Worm (Caenorhabditis elegans): ENCODE measurements around the gene str-247.
A peak's percentile ranks its signal among the peaks of the same experiment; 100 is the strongest.

DNA sequence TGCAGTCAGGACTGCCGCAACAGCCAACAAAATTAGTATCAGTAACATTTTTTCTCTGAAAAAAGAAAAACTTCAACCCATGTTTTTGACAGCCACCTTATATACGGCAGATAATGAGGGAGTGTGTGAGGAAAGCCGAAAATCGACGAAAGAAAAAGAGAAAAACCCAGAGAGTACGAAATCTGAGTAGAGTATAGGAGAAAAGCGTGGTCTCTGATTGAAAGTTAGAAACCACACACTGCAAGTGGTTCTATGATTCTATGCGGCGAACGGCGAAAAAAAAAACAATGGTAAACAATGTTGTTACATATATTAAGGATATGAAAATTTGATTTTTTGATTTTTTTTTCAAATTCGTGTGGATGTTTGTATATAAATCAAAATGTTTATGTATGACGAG is 13.9 kb downstream of the str-247 start, which contains the start of gene cyp-34A8:
- no peak for TF ChIP-seq nhr-237 (tag; optimal IDR thresholded peaks at IDR 0.05)
- no peak for TF ChIP-seq snpc-4 (tag; optimal IDR thresholded peaks at IDR 0.05)
- TF ChIP-seq nhr-90 (tag; optimal IDR thresholded peaks at IDR 0.05; ENCODE audit: poor library complexity), result peak; percentile 15
- no peak for TF ChIP-seq sptf-1 (tag; optimal IDR thresholded peaks at IDR 0.05)
- TF ChIP-seq ets-5 (GFP tag; IDR thresholded peaks at IDR 0.05), result no peak
- no peak for TF ChIP-seq isw-1 (GFP tag; IDR thresholded peaks at IDR 0.05)
- TF ChIP-seq jun-1 (tag; optimal IDR thresholded peaks at IDR 0.05), result no peak

Measured in whole organism, L1 larva.